Worm (Caenorhabditis elegans): ENCODE data around the gene T01B7.13.

DNA sequence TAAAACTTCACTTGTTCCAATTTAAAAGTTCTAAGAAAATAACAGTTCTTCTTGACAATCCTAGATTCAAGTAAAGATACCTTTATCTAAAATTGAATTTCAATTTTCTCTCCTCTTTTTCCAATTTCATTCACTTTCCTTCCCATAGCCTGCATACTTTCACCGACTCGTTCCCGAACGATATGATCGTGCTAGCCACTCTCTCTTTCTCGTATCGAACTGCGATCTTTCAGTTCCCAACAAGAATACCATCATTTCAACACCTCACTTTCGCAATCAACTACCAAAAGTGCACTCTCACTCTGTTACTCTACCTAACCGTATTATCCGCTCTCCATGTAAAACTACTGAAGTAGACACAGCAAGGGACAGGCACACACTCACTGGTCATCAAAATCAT lies 34.9 kb downstream of the T01B7.13 start:
- TF ChIP-seq dao-5 (tag; optimal IDR thresholded peaks at IDR 0.05) (no peak), him-1 (tag; optimal IDR thresholded peaks at IDR 0.05) (no peak)
